Worm (Caenorhabditis elegans) whole organism, L3 larva: ENCODE measurements around the gene T25G12.11.

Experiments used
- ama-1 ChIP-seq: fragments of 150-350 bp; optimal IDR thresholded peaks from 2 replicates; lab custom pipeline; 2018
- elt-1 ChIP-seq: fragments of 150-350 bp; optimal IDR thresholded peaks from 2 replicates; lab custom pipeline; 2014; ENCODE audit warnings: missing biosample characterization, missing genetic modification characterization
- lin-15B ChIP-seq: fragments of 150-350 bp; optimal IDR thresholded peaks from 2 replicates; lab custom pipeline; 2014; ENCODE audit warnings: missing biosample characterization, missing genetic modification characterization
- nhr-11 ChIP-seq: fragments of 150-350 bp; optimal IDR thresholded peaks from 2 replicates; lab custom pipeline; 2014; ENCODE audit warnings: missing biosample characterization, missing genetic modification characterization
- nhr-12 ChIP-seq: fragments of 150-350 bp; optimal IDR thresholded peaks from 2 replicates; lab custom pipeline; 2014; ENCODE audit warnings: missing biosample characterization, missing genetic modification characterization
- nhr-25 ChIP-seq: sonication (generic microtip); optimal IDR thresholded peaks from 2 replicates; lab custom pipeline; 2017; ENCODE audit warnings: missing biosample characterization, missing genetic modification characterization
- nhr-76 ChIP-seq: fragments of 150-350 bp; sonication (generic microtip); optimal IDR thresholded peaks from 5 replicates; lab custom pipeline; 2014; ENCODE audit warnings: missing biosample characterization, missing genetic modification characterization
- pha-4 ChIP-seq: fragments of 150-350 bp; optimal IDR thresholded peaks from 2 replicates; lab custom pipeline; 2014; ENCODE audit warnings: missing biosample characterization, missing genetic modification reagents, missing genetic modification characterization
- pqm-1 ChIP-seq: fragments of 150-350 bp; optimal IDR thresholded peaks from 2 replicates; lab custom pipeline; 2017; ENCODE audit warnings: missing biosample characterization, missing genetic modification characterization, inconsistent platforms
- unc-39 ChIP-seq: sonication (generic microtip); optimal IDR thresholded peaks from 4 replicates; lab custom pipeline; 2017; ENCODE audit warnings: missing biosample characterization, missing genetic modification characterization
- unc-62 ChIP-seq: fragments of 150-350 bp; sonication (generic microtip); optimal IDR thresholded peaks from 4 replicates; lab custom pipeline; 2014; ENCODE audit warnings: missing biosample characterization, missing genetic modification reagents, missing genetic modification characterization
- zag-1 ChIP-seq: fragments of 150-350 bp; optimal IDR thresholded peaks from 2 replicates; lab custom pipeline; 2014; ENCODE audit warnings: missing biosample characterization, missing genetic modification characterization

DNA sequence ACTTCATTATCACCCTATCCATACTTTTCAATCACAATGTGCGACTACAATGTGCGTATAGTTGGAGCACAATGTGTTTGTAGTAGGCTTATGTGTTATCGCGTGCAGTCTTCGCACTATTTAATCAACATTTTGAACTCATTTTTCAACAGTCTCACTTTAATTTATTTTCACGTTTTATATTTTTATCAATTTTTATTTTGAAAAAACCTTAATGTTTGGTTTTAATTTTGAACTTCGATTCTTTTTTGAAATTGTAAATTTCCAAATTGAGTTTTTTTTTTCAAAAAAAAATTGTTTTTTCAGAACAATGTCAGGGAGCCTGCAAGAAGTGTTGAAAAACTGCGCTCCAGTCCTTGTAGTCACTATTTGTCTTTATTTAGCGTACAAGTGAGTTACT is 5.7 kb upstream of the T25G12.11 start, which contains the start of gene T25G12.13:
- TF ChIP-seq pqm-1 (no peak), nhr-76 (tag; lab: Kevin White, UChicago) (no peak), pha-4 (tag; lab: Kevin White, UChicago) (no peak), nhr-11 (tag; lab: Kevin White, UChicago) (no peak), ama-1 (lab: Kevin White, UChicago) (no peak), nhr-12 (tag; lab: Kevin White, UChicago) (no peak), unc-39 (tag; lab: Kevin White, UChicago) (no peak), lin-15B (tag; lab: Kevin White, UChicago) (no peak), elt-1 (no peak), unc-62 (GFP tag; lab: Kevin White, UChicago) (no peak), zag-1 (tag; lab: Kevin White, UChicago) (no peak), nhr-25 (tag; lab: Kevin White, UChicago) (no peak)
